Worm (Caenorhabditis elegans) whole organism, midembryonic: ENCODE measurements around the gene gyg-1.

Experiments
- T22C8.4 ChIP-seq: fragments of 200-800 bp; sonication (Bioruptor generic); IDR thresholded peaks from 2 replicates; pipeline ENCODE4 v1.3.6; 2022; ENCODE audit warnings: missing genetic modification characterization, missing compliant biosample characterization
- cog-1 ChIP-seq: sonication (generic microtip); optimal IDR thresholded peaks from 2 replicates; lab custom pipeline; 2016; ENCODE audit warnings: missing genetic modification characterization, missing compliant biosample characterization
- flt-1 ChIP-seq: fragments of 200-800 bp; sonication (Bioruptor generic); IDR thresholded peaks from 2 replicates; pipeline ENCODE4 v1.3.6; 2022; ENCODE audit warnings: missing genetic modification characterization, missing compliant biosample characterization
- klf-2 ChIP-seq: fragments of 200-800 bp; sonication (Bioruptor generic); conservative IDR thresholded peaks from 2 replicates; pipeline ENCODE4 v1.3.6; 2022; ENCODE audit warnings: missing genetic modification reagents, missing genetic modification characterization, missing compliant biosample characterization
- med-1 ChIP-seq: sonication (generic microtip); optimal IDR thresholded peaks from 2 replicates; lab custom pipeline; 2017; ENCODE audit warnings: missing genetic modification characterization, mild to moderate bottlenecking, missing compliant biosample characterization, antibody characterized with exemption, missing genetic modification reagents; ENCODE audit not compliant: insufficient read depth
- ref-1 ChIP-seq: fragments of 200-800 bp; sonication (Bioruptor generic); conservative IDR thresholded peaks from 2 replicates; pipeline ENCODE4 v1.3.6; 2022; ENCODE audit warnings: missing genetic modification reagents, missing genetic modification characterization, missing compliant biosample characterization
- tab-1 ChIP-seq: fragments of 200-800 bp; sonication (Bioruptor generic); IDR thresholded peaks from 2 replicates; pipeline ENCODE4 v1.3.6; 2022; ENCODE audit warnings: missing genetic modification characterization, missing compliant biosample characterization
- ztf-23 ChIP-seq: fragments of 200-800 bp; sonication (Bioruptor generic); IDR thresholded peaks from 2 replicates; pipeline ENCODE4 v1.3.6; 2022; ENCODE audit warnings: missing genetic modification reagents, missing genetic modification characterization, missing compliant biosample characterization
- ztf-29 ChIP-seq: fragments of 200-800 bp; sonication (Bioruptor generic); IDR thresholded peaks from 2 replicates; pipeline ENCODE4 v1.3.6; 2022; ENCODE audit warnings: missing genetic modification reagents, missing genetic modification characterization, missing compliant biosample characterization

gyg-1 gene

ce11 chrX:3532919-3533318, 4.5 kb upstream of the gyg-1 start, which contains the start of gene F56B6.6:
Gene F56B6.6, minus strand, starts transcription at chrX:3533019.
- no peak for TF ChIP-seq T22C8.4 (GFP tag; lab: Robert Waterston, UW)
- TF ChIP-seq cog-1 (tag; lab: Kevin White, UChicago): no peak

ce11 chrX:3534218-3534617, 3.2 kb upstream of the gyg-1 start:
- no peak for TF ChIP-seq klf-2 (GFP tag; lab: Robert Waterston, UW)
- TF ChIP-seq ref-1 (GFP tag; lab: Robert Waterston, UW): no peak
- TF ChIP-seq ztf-23 (GFP tag; lab: Robert Waterston, UW): no peak
- no peak for TF ChIP-seq tab-1 (GFP tag; lab: Robert Waterston, UW)
- TF ChIP-seq cog-1 (tag; lab: Kevin White, UChicago): no peak

ce11 chrX:3535505-3535904, 1.9 kb upstream of the gyg-1 start:
- TF ChIP-seq flt-1 (GFP tag; lab: Robert Waterston, UW): no peak
- TF ChIP-seq ztf-29: no peak
- no peak for TF ChIP-seq T22C8.4 (GFP tag; lab: Robert Waterston, UW)
- no peak for TF ChIP-seq med-1
- TF ChIP-seq ztf-23 (GFP tag; lab: Robert Waterston, UW): no peak
- TF ChIP-seq ref-1 (GFP tag; lab: Robert Waterston, UW): no peak
- TF ChIP-seq cog-1 (tag; lab: Kevin White, UChicago): no peak
- TF ChIP-seq klf-2 (GFP tag; lab: Robert Waterston, UW): no peak
- no peak for TF ChIP-seq tab-1 (GFP tag; lab: Robert Waterston, UW)

ce11 chrX:3536302-3537251, 858 bp upstream of the gyg-1 start:
- TF ChIP-seq T22C8.4 (GFP tag; lab: Robert Waterston, UW) (no peak), flt-1 (GFP tag; lab: Robert Waterston, UW) (no peak), med-1 (no peak), klf-2 (GFP tag; lab: Robert Waterston, UW) (no peak), ztf-29 (no peak), cog-1 (tag; lab: Kevin White, UChicago) (no peak), ref-1 (GFP tag; lab: Robert Waterston, UW) (no peak), ztf-23 (GFP tag; lab: Robert Waterston, UW) (no peak)

ce11 chrX:3538067-3538466, 632 bp downstream of the gyg-1 start:
- TF ChIP-seq ref-1 (GFP tag; lab: Robert Waterston, UW) (no peak), klf-2 (GFP tag; lab: Robert Waterston, UW) (no peak), cog-1 (tag; lab: Kevin White, UChicago) (no peak), ztf-23 (GFP tag; lab: Robert Waterston, UW) (no peak), tab-1 (GFP tag; lab: Robert Waterston, UW) (no peak), med-1 (no peak), T22C8.4 (GFP tag; lab: Robert Waterston, UW) (no peak), flt-1 (GFP tag; lab: Robert Waterston, UW) (no peak), ztf-29 (no peak)

- TF ChIP-seq tab-1 (GFP tag; lab: Robert Waterston, UW) (peak; percentile 50; the same call in 1 of the 2 replicates), cog-1 (tag; lab: Kevin White, UChicago) (peak; percentile 27), ztf-29 (no peak), flt-1 (GFP tag; lab: Robert Waterston, UW) (0 out of 2 replicates have a peak, but pooled peaks have one; percentile 43)
Observed at ce11 chrX:3540861-3541260, 3.4 kb downstream of the gyg-1 start.

- no peak for TF ChIP-seq T22C8.4 (GFP tag; lab: Robert Waterston, UW)
- TF ChIP-seq ref-1 (GFP tag; lab: Robert Waterston, UW): no peak
- no peak for TF ChIP-seq med-1
- TF ChIP-seq ztf-23 (GFP tag; lab: Robert Waterston, UW): no peak
- no peak for TF ChIP-seq flt-1 (GFP tag; lab: Robert Waterston, UW)
- no peak for TF ChIP-seq ztf-29
- no peak for TF ChIP-seq cog-1 (tag; lab: Kevin White, UChicago)
- no peak for TF ChIP-seq klf-2 (GFP tag; lab: Robert Waterston, UW)
- no peak for TF ChIP-seq tab-1 (GFP tag; lab: Robert Waterston, UW)
Observed at ce11 chrX:3542242-3542641, 4.8 kb downstream of the gyg-1 start, which contains the start of gene rgs-7. Gene rgs-7, plus strand, starts transcription at chrX:3542542.

ce11 chrX:3547097-3547496, 9.7 kb downstream of the gyg-1 start:
- TF ChIP-seq ref-1 (GFP tag; lab: Robert Waterston, UW) (no peak), tab-1 (GFP tag; lab: Robert Waterston, UW) (no peak), T22C8.4 (GFP tag; lab: Robert Waterston, UW) (no peak), med-1 (no peak), ztf-29 (no peak), flt-1 (GFP tag; lab: Robert Waterston, UW) (no peak)

- TF ChIP-seq ztf-29 (no peak), ref-1 (GFP tag; lab: Robert Waterston, UW) (no peak), klf-2 (GFP tag; lab: Robert Waterston, UW) (no peak), med-1 (no peak), flt-1 (GFP tag; lab: Robert Waterston, UW) (no peak), cog-1 (tag; lab: Kevin White, UChicago) (no peak), ztf-23 (GFP tag; lab: Robert Waterston, UW) (no peak), tab-1 (GFP tag; lab: Robert Waterston, UW) (no peak), T22C8.4 (GFP tag; lab: Robert Waterston, UW) (no peak)
Observed at ce11 chrX:3547828-3548227, 10.4 kb downstream of the gyg-1 start.

ce11 chrX:3548716-3549115, 11.3 kb downstream of the gyg-1 start:
- TF ChIP-seq ztf-23 (GFP tag; lab: Robert Waterston, UW) (no peak), T22C8.4 (GFP tag; lab: Robert Waterston, UW) (no peak), cog-1 (tag; lab: Kevin White, UChicago) (no peak), med-1 (no peak), flt-1 (GFP tag; lab: Robert Waterston, UW) (no peak), ztf-29 (no peak), ref-1 (GFP tag; lab: Robert Waterston, UW) (no peak), tab-1 (GFP tag; lab: Robert Waterston, UW) (no peak), klf-2 (GFP tag; lab: Robert Waterston, UW) (no peak)
